Fruit fly (Drosophila melanogaster): ENCODE results near the gene Sry-beta.

Sry-beta gene

dm6 chr3R:30014480-30014879, 25.0 kb upstream of the Sry-beta start (continued):
- TF ChIP-seq CG6175 (GFP tag; IDR thresholded peaks at IDR 0.05) = no peak

DNA sequence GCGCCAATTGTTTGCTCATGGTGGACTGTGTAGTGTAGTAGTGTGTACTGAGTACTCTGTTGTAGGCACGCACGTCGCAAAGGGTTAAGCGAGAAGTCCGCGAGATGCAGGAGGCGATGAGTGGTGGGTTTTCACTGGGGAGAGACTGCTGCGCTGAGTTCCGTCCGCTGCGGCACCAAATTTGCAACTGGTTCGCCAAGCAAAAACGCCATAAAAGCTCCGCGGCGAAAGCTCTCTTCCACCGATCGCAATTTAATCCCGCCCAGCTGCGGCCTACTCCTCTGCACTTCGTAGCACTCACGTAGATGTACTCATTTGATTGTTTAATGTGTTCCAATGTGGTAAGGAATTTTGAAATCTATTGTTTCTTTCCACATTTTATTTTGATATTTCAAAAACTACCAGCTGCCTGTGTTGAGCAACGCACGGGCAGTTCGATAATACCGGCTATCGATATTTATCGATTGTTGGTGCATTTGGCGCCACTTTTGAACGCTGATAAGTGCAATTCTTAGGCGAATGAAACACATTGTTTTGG, 24.5 kb upstream of the Sry-beta start, which contains the start of gene CG7920:
Gene CG7920 (minus strand): TSS at position 308 of the 538 bp plus-strand sequence.
- TF ChIP-seq CG4328 (GFP tag; optimal IDR thresholded peaks at IDR 0.05) = no peak
- TF ChIP-seq CG17568 (GFP tag; optimal IDR thresholded peaks at IDR 0.05) = no peak
- no peak for TF ChIP-seq CG10565 (GFP tag; optimal IDR thresholded peaks at IDR 0.05)
- no peak for TF ChIP-seq CG32767 (GFP tag; IDR thresholded peaks at IDR 0.05)
- TF ChIP-seq CG1647 (GFP tag; optimal IDR thresholded peaks at IDR 0.05) = no peak
- TF ChIP-seq CG18262 (tag; optimal IDR thresholded peaks at IDR 0.05) = peak; percentile 51
- TF ChIP-seq kah (GFP tag; optimal IDR thresholded peaks at IDR 0.05) = no peak
- TF ChIP-seq sens-2 (GFP tag; IDR thresholded peaks at IDR 0.05) = no peak
- no peak for TF ChIP-seq Atf6 (GFP tag; IDR thresholded peaks at IDR 0.05)
- no peak for TF ChIP-seq tx (GFP tag; optimal IDR thresholded peaks at IDR 0.05)
- 0 out of 2 replicates have a peak, but pooled peaks have one; percentile 6 for TF ChIP-seq CG11247 (GFP tag; IDR thresholded peaks at IDR 0.05)
- TF ChIP-seq CG13123 (GFP tag; optimal IDR thresholded peaks at IDR 0.05) = no peak
- no peak for TF ChIP-seq CG14050 (GFP tag; IDR thresholded peaks at IDR 0.05)
- TF ChIP-seq CG15073 (GFP tag; optimal IDR thresholded peaks at IDR 0.05) = no peak
- no peak for TF ChIP-seq fd3F (GFP tag; optimal IDR thresholded peaks at IDR 0.05)
- peak; percentile 9 for TF ChIP-seq tin (GFP tag; optimal IDR thresholded peaks at IDR 0.05)
- TF ChIP-seq CG9727 (GFP tag; optimal IDR thresholded peaks at IDR 0.05) = no peak
- TF ChIP-seq pzg (GFP tag; optimal IDR thresholded peaks at IDR 0.05) = peak; percentile 86
- TF ChIP-seq ttk (GFP tag; IDR thresholded peaks at IDR 0.05) = no peak
- peak; percentile 59 for TF ChIP-seq CG13894 (tag; optimal IDR thresholded peaks at IDR 0.05)
- no peak for TF ChIP-seq Gug (GFP tag; IDR thresholded peaks at IDR 0.05)
- TF ChIP-seq nerfin-1 (tag; optimal IDR thresholded peaks at IDR 0.05) = peak; percentile 2
- TF ChIP-seq CTCF (GFP tag; optimal IDR thresholded peaks at IDR 0.05) = peak; percentile 75
- peak; percentile 99 for TF ChIP-seq Dp (GFP tag; optimal IDR thresholded peaks at IDR 0.05)
- TF ChIP-seq h (optimal IDR thresholded peaks at IDR 0.05) = no peak
- TF ChIP-seq chm (GFP tag; IDR thresholded peaks at IDR 0.05) = peak; percentile 22; the same call in 1 of the 2 replicates
- TF ChIP-seq cg (GFP tag; optimal IDR thresholded peaks at IDR 0.05) = no peak
- no peak for TF ChIP-seq CG31365 (tag; optimal IDR thresholded peaks at IDR 0.05)
- no peak for TF ChIP-seq onecut (GFP tag; IDR thresholded peaks at IDR 0.05)
- TF ChIP-seq CG13296 (GFP tag; optimal IDR thresholded peaks at IDR 0.05) = peak; percentile 48
- TF ChIP-seq CG34224 (GFP tag; IDR thresholded peaks at IDR 0.05; ENCODE audit: partially characterized antibody) = peak; percentile 81
- peak; percentile 89 for TF ChIP-seq CG13287 (GFP tag; IDR thresholded peaks at IDR 0.05; ENCODE audit: partially characterized antibody)
- TF ChIP-seq CG11085 (GFP tag; IDR thresholded peaks at IDR 0.05) = no peak
- TF ChIP-seq crp (GFP tag; optimal IDR thresholded peaks at IDR 0.05) = peak in 1 of 2 experiments; percentile 55
- TF ChIP-seq ATbp (GFP tag; optimal IDR thresholded peaks at IDR 0.05) = no peak
- no peak for TF ChIP-seq esg (GFP tag; conservative IDR thresholded peaks at IDR 0.05)
- TF ChIP-seq bcd (GFP tag; optimal IDR thresholded peaks at IDR 0.05) = no peak
- TF ChIP-seq pros (GFP tag; optimal IDR thresholded peaks at IDR 0.05) = no peak
- TF ChIP-seq gfzf (GFP tag; optimal IDR thresholded peaks at IDR 0.05) = peak; percentile 48
- no peak for TF ChIP-seq Ets97D (GFP tag; optimal IDR thresholded peaks at IDR 0.05)
- TF ChIP-seq Rx (GFP tag; IDR thresholded peaks at IDR 0.05) = no peak
- TF ChIP-seq CG2202 (tag; optimal IDR thresholded peaks at IDR 0.05) = no peak
- TF ChIP-seq wdn (GFP tag; IDR thresholded peaks at IDR 0.05) = no peak
- no peak for TF ChIP-seq CG14667 (GFP tag; IDR thresholded peaks at IDR 0.05)
- TF ChIP-seq MBD-R2 (GFP tag; IDR thresholded peaks at IDR 0.05) = peak; percentile 29; the same call in 1 of the 2 replicates
- no peak for TF ChIP-seq ro (GFP tag; IDR thresholded peaks at IDR 0.05)
- no peak for TF ChIP-seq CG8359 (GFP tag; optimal IDR thresholded peaks at IDR 0.05; ENCODE audit: borderline replicate concordance)
- no peak for TF ChIP-seq CG8765 (GFP tag; IDR thresholded peaks at IDR 0.05)
- TF ChIP-seq aop (GFP tag; IDR thresholded peaks at IDR 0.05) = no peak

All from whole organism, embryonic.